Worm (Caenorhabditis elegans) whole organism, late embryonic: ENCODE data around the gene T24B8.3.

ENCODE experiments used
- dmd-4 ChIP-seq: sonication (generic microtip); optimal IDR thresholded peaks from 2 replicates; lab custom pipeline; 2016; ENCODE audit warnings: borderline replicate concordance, missing genetic modification characterization, missing compliant biosample characterization
- rnt-1 ChIP-seq: sonication (generic microtip); optimal IDR thresholded peaks from 2 replicates; lab custom pipeline; 2016; ENCODE audit warnings: missing genetic modification characterization, missing compliant biosample characterization

DNA sequence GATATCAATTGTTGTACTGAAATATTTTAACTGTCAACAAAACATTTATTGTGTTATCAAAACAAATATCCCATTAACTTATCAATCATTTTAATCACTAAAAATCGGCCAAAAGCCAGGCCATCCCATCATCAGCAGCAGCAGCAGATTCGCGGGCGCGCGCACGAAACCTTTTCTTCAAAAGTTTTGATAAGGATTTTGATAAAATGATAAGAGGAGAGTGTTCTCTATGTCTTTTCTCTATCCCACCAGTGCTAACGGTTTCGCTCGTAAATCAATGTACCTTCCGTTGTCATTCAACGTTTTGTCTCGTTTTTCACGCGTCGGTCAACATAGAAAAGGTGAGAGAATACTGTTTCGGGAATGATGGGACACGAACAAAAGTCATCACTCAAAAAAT, 32.8 kb downstream of the T24B8.3 start:
- TF ChIP-seq rnt-1 (tag; lab: Kevin White, UChicago): no peak
- TF ChIP-seq dmd-4 (tag; lab: Kevin White, UChicago): no peak
